Fruit fly (Drosophila melanogaster) whole organism, embryonic: ENCODE results near the gene ppk.
A peak's percentile ranks its signal among the peaks of the same experiment; 100 is the strongest.

Experiments used
- Atf3 ChIP-seq: fragments of 200-800 bp; sonication (Bioruptor generic); optimal IDR thresholded peaks from 3 replicates; lab custom pipeline; 2016; ENCODE audit warnings: missing biosample characterization, missing genetic modification characterization
- Atf6 ChIP-seq: fragments of 200-800 bp; sonication (Bioruptor generic); IDR thresholded peaks from 2 replicates; pipeline ENCODE4 v1.3.6; 2022; ENCODE audit warnings: missing biosample characterization, missing genetic modification characterization
- CG11093 ChIP-seq: fragments of 200-800 bp; sonication (Bioruptor generic); IDR thresholded peaks from 3 replicates; pipeline ENCODE4 v1.3.6; 2022; ENCODE audit warnings: missing biosample characterization, missing genetic modification characterization
- CG12155 ChIP-seq: fragments of 200-800 bp; sonication (Bioruptor generic); optimal IDR thresholded peaks from 3 replicates; lab custom pipeline; 2016; ENCODE audit warnings: missing biosample characterization, missing genetic modification characterization
- CG1233 ChIP-seq: fragments of 200-800 bp; sonication (Bioruptor generic); optimal IDR thresholded peaks from 4 replicates; lab custom pipeline; 2018; ENCODE audit warnings: missing biosample characterization, mild to moderate bottlenecking, missing genetic modification characterization
- CG16863 ChIP-seq: fragments of 200-800 bp; sonication (Bioruptor generic); optimal IDR thresholded peaks from 3 replicates; lab custom pipeline; 2016; ENCODE audit warnings: missing biosample characterization, missing genetic modification characterization
- CG17612 ChIP-seq: fragments of 200-800 bp; sonication (Bioruptor generic); IDR thresholded peaks from 2 replicates; pipeline ENCODE4 v1.3.6; 2022; ENCODE audit warnings: missing biosample characterization, missing genetic modification characterization
- CG18011 ChIP-seq: fragments of 200-800 bp; sonication (Bioruptor generic); optimal IDR thresholded peaks from 2 replicates; lab custom pipeline; 2017; ENCODE audit warnings: missing biosample characterization, missing genetic modification characterization, mild to moderate bottlenecking, moderate library complexity, missing genotype
- CG18619 ChIP-seq: fragments of 200-800 bp; sonication (Bioruptor generic); optimal IDR thresholded peaks from 3 replicates; lab custom pipeline; 2017; ENCODE audit warnings: missing biosample characterization, mild to moderate bottlenecking, missing genetic modification characterization
- CG30403 ChIP-seq: fragments of 200-800 bp; sonication (Bioruptor generic); optimal IDR thresholded peaks from 3 replicates; lab custom pipeline; 2016; ENCODE audit warnings: missing biosample characterization, missing genetic modification characterization
- CG3065 ChIP-seq: fragments of 200-800 bp; sonication (Bioruptor generic); optimal IDR thresholded peaks from 2 replicates; lab custom pipeline; 2016; ENCODE audit warnings: missing biosample characterization, missing genetic modification characterization
- CG31441 ChIP-seq: fragments of 200-800 bp; sonication (Bioruptor generic); IDR thresholded peaks from 2 replicates; pipeline ENCODE4 v1.3.6; 2022; ENCODE audit warnings: missing biosample characterization, missing genetic modification characterization
- CG32767 ChIP-seq: fragments of 200-800 bp; sonication (Bioruptor generic); IDR thresholded peaks from 2 replicates; pipeline ENCODE4 v1.3.6; 2022; ENCODE audit warnings: missing biosample characterization, missing genetic modification characterization
- CG8359 ChIP-seq: fragments of 200-800 bp; sonication (Bioruptor generic); optimal IDR thresholded peaks from 2 replicates; lab custom pipeline; 2017; ENCODE audit warnings: missing biosample characterization, mild to moderate bottlenecking, missing genetic modification characterization, borderline replicate concordance
- CG9215 ChIP-seq: fragments of 200-800 bp; sonication (Bioruptor generic); IDR thresholded peaks from 2 replicates; pipeline ENCODE4 v1.3.6; 2022; ENCODE audit warnings: missing biosample characterization, missing genetic modification characterization
- D ChIP-seq, 2 experiments: fragments of 200-800 bp in 1 of 2; fragments of >200 bp in 1 of 2; sonication (Bioruptor generic) in 1 of 2; optimal IDR thresholded peaks; 2 replicates in 1 of 2; 3 replicates in 1 of 2; lab custom pipeline; 2017; ENCODE audit warnings: mild to moderate bottlenecking in 1 of 2, missing biosample characterization in 1 of 2, missing genetic modification characterization in 1 of 2, missing genetic modification reagents in 1 of 2
- D19A ChIP-seq: fragments of 200-800 bp; optimal IDR thresholded peaks from 3 replicates; lab custom pipeline; 2019; ENCODE audit warnings: missing biosample characterization, mild to moderate bottlenecking, missing genetic modification characterization, moderate library complexity
- Elba2 ChIP-seq: fragments of 200-800 bp; sonication (Bioruptor generic); optimal IDR thresholded peaks from 3 replicates; lab custom pipeline; 2016; ENCODE audit warnings: missing biosample characterization, missing genetic modification characterization
- Fer3 ChIP-seq: fragments of 200-800 bp; sonication (Bioruptor generic); optimal IDR thresholded peaks from 2 replicates; lab custom pipeline; 2018; ENCODE audit warnings: missing biosample characterization, mild to moderate bottlenecking, missing genetic modification characterization, moderate library complexity
- HHEX ChIP-seq: fragments of 200-800 bp; sonication (Bioruptor generic); optimal IDR thresholded peaks from 3 replicates; lab custom pipeline; 2017; ENCODE audit warnings: missing biosample characterization, mild to moderate bottlenecking, missing genetic modification characterization, missing genetic modification reagents
- MTF-1 ChIP-seq: fragments of 200-800 bp; sonication (Bioruptor generic); optimal IDR thresholded peaks from 2 replicates; lab custom pipeline; 2018; ENCODE audit warnings: missing biosample characterization, mild to moderate bottlenecking, missing genetic modification characterization, borderline replicate concordance
- NFAT ChIP-seq: fragments of 200-800 bp; sonication (Bioruptor generic); IDR thresholded peaks from 2 replicates; pipeline ENCODE4 v1.3.6; 2022; ENCODE audit warnings: missing biosample characterization, missing genetic modification characterization
- Neu2 ChIP-seq: fragments of 200-800 bp; sonication (Bioruptor generic); optimal IDR thresholded peaks from 3 replicates; lab custom pipeline; 2016; ENCODE audit warnings: missing biosample characterization, missing genetic modification characterization, borderline replicate concordance
- PHDP ChIP-seq: fragments of 200-800 bp; sonication (Bioruptor generic); optimal IDR thresholded peaks from 3 replicates; lab custom pipeline; 2018; ENCODE audit warnings: missing biosample characterization, mild to moderate bottlenecking, missing genetic modification characterization, moderate library complexity
- Ravus ChIP-seq: fragments of 200-800 bp; sonication (Bioruptor generic); IDR thresholded peaks from 2 replicates; pipeline ENCODE4 v1.3.6; 2022; ENCODE audit warnings: missing biosample characterization, missing genetic modification characterization
- Stat92E ChIP-seq, 3 experiments: fragments of >200 bp in 2 of 3; fragments of 200-800 bp in 1 of 3; sonication (Bioruptor generic) in 1 of 3; optimal IDR thresholded peaks; 2 replicates each; lab custom pipeline; 2017 to 2019; ENCODE audit warnings: missing biosample characterization in 3 of 3, missing genetic modification characterization in 3 of 3, mild to moderate bottlenecking in 1 of 3, moderate library complexity in 1 of 3
- TFAM ChIP-seq: fragments of 200-800 bp; sonication (Bioruptor generic); optimal IDR thresholded peaks from 2 replicates; lab custom pipeline; 2017; ENCODE audit warnings: missing biosample characterization, missing genetic modification characterization, inconsistent platforms
- ase ChIP-seq: fragments of 200-800 bp; sonication (Bioruptor generic); IDR thresholded peaks from 3 replicates; pipeline ENCODE4 v1.3.6; 2022; ENCODE audit warnings: missing biosample characterization, missing genetic modification characterization
- az2 ChIP-seq: fragments of 200-800 bp; sonication (Bioruptor generic); optimal IDR thresholded peaks from 3 replicates; lab custom pipeline; 2016; ENCODE audit warnings: missing biosample characterization, missing genetic modification characterization
- chinmo ChIP-seq: fragments of 200-800 bp; sonication (Bioruptor generic); IDR thresholded peaks from 4 replicates; pipeline ENCODE4 v1.3.6; 2022; ENCODE audit warnings: missing biosample characterization, missing genetic modification characterization; ENCODE audit not compliant: partially characterized antibody
- ewg ChIP-seq: fragments of 200-800 bp; sonication (Bioruptor generic); optimal IDR thresholded peaks from 3 replicates; lab custom pipeline; 2017; ENCODE audit warnings: mild to moderate bottlenecking, missing biosample characterization, missing genetic modification reagents, missing genetic modification characterization
- fd3F ChIP-seq: fragments of 200-800 bp; sonication (Bioruptor generic); optimal IDR thresholded peaks from 2 replicates; lab custom pipeline; 2018; ENCODE audit warnings: missing biosample characterization, mild to moderate bottlenecking, missing genetic modification characterization, moderate library complexity
- fru ChIP-seq: fragments of >200 bp; optimal IDR thresholded peaks from 2 replicates; lab custom pipeline; 2017
- gem ChIP-seq: fragments of 200-800 bp; sonication (Bioruptor generic); optimal IDR thresholded peaks from 2 replicates; lab custom pipeline; 2019; ENCODE audit warnings: missing biosample characterization, mild to moderate bottlenecking, missing genetic modification characterization, moderate library complexity
- jigr1 ChIP-seq: fragments of 200-800 bp; sonication (Bioruptor generic); IDR thresholded peaks from 3 replicates; pipeline ENCODE4 v1.3.6; 2022; ENCODE audit warnings: missing biosample characterization, missing genetic modification characterization
- jing ChIP-seq: fragments of 200-800 bp; sonication (Bioruptor generic); optimal IDR thresholded peaks from 2 replicates; lab custom pipeline; 2018; ENCODE audit warnings: missing biosample characterization, mild to moderate bottlenecking, missing genetic modification characterization
- jumu ChIP-seq: fragments of 200-800 bp; sonication (Bioruptor generic); optimal IDR thresholded peaks from 3 replicates; lab custom pipeline; 2016; ENCODE audit warnings: missing biosample characterization, missing genetic modification characterization
- lmd ChIP-seq: fragments of 200-800 bp; sonication (Bioruptor generic); IDR thresholded peaks from 2 replicates; pipeline ENCODE4 v1.3.6; 2022; ENCODE audit warnings: missing biosample characterization, missing genetic modification characterization
- mld ChIP-seq: fragments of 200-800 bp; sonication (Bioruptor generic); IDR thresholded peaks from 3 replicates; pipeline ENCODE4 v1.3.6; 2022; ENCODE audit warnings: missing biosample characterization, missing genetic modification characterization; ENCODE audit not compliant: partially characterized antibody
- nom ChIP-seq: fragments of 200-800 bp; sonication (Bioruptor generic); optimal IDR thresholded peaks from 2 replicates; lab custom pipeline; 2017; ENCODE audit warnings: missing biosample characterization, missing genetic modification characterization, mild to moderate bottlenecking, moderate library complexity, missing genetic modification reagents
- rib ChIP-seq: fragments of 200-800 bp; sonication (Bioruptor generic); IDR thresholded peaks from 2 replicates; pipeline ENCODE4 v1.3.6; 2022; ENCODE audit warnings: missing biosample characterization, missing genetic modification characterization
- ro ChIP-seq: fragments of 200-800 bp; sonication (Bioruptor generic); IDR thresholded peaks from 2 replicates; pipeline ENCODE4 v1.3.6; 2022; ENCODE audit warnings: missing biosample characterization, missing genetic modification characterization
- sens-2 ChIP-seq: fragments of 200-800 bp; sonication (Bioruptor generic); IDR thresholded peaks from 2 replicates; pipeline ENCODE4 v1.3.6; 2022; ENCODE audit warnings: missing biosample characterization, missing genetic modification characterization
- shn ChIP-seq: fragments of 200-800 bp; sonication (Bioruptor generic); optimal IDR thresholded peaks from 3 replicates; lab custom pipeline; 2016; ENCODE audit warnings: missing biosample characterization, missing genetic modification characterization
- sob ChIP-seq: fragments of 200-800 bp; sonication (Bioruptor generic); IDR thresholded peaks from 2 replicates; pipeline ENCODE4 v1.3.6; 2022; ENCODE audit warnings: missing biosample characterization, missing genetic modification characterization
- tna ChIP-seq: fragments of 200-800 bp; sonication (Bioruptor generic); IDR thresholded peaks from 2 replicates; pipeline ENCODE4 v1.3.6; 2022; ENCODE audit warnings: missing biosample characterization, missing genetic modification characterization; ENCODE audit not compliant: partially characterized antibody
- vnd ChIP-seq: fragments of 200-800 bp; sonication (Bioruptor generic); IDR thresholded peaks from 3 replicates; pipeline ENCODE4 v1.3.6; 2022; ENCODE audit warnings: missing biosample characterization, missing genetic modification characterization; ENCODE audit not compliant: partially characterized antibody
- zfh2 ChIP-seq: fragments of 200-800 bp; sonication (Bioruptor generic); optimal IDR thresholded peaks from 2 replicates; lab custom pipeline; 2016; ENCODE audit warnings: missing biosample characterization, missing genetic modification characterization

The ppk gene

DNA sequence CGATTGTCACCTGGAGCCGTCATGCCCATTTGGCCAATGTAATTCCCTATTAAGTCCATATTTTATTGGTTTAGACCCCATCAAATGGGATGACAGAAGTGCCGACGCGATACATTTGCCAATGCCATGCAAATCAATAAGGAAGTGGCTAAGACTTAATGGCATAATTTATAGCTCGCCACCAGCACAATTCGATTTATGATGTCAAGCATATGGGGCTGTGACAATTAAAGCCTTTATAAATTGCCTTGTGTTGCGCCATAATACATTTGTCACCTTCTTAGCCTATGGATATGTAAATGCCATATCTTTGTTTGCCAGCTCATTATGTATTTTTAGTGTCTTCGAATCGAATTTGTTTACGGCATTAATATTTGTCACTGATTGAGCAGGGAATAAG is 7.7 kb downstream of the ppk start (continued):
- peak; percentile 64; the same call in 1 of the 4 replicates for TF ChIP-seq chinmo (GFP tag; lab: Robert Waterston, UW)
- TF ChIP-seq tna (GFP tag; lab: Robert Waterston, UW), result no peak
- TF ChIP-seq CG18011 (GFP tag; lab: Kevin White, UChicago), result no peak
- TF ChIP-seq TFAM, result no peak
- TF ChIP-seq nom, result no peak
- no peak for TF ChIP-seq az2 (GFP tag; lab: Kevin White, UChicago)

dm6 chr2L:14372254-14372717 is 8.7 kb downstream of the ppk start:
- TF ChIP-seq HHEX (GFP tag; lab: Kevin White, UChicago) (no peak), mld (GFP tag; lab: Robert Waterston, UW) (no peak), zfh2 (peak; percentile 56), NFAT (GFP tag; lab: Robert Waterston, UW) (no peak), CG1233 (GFP tag; lab: Kevin White, UChicago) (peak; percentile 22), PHDP (tag; lab: Kevin White, UChicago) (peak; percentile 87), MTF-1 (no peak), Atf3 (GFP tag; lab: Kevin White, UChicago) (peak; percentile 49), ro (peak; percentile 42; the same call in 1 of the 2 replicates), CG12155 (GFP tag; lab: Kevin White, UChicago) (peak; percentile 67), CG3065 (no peak), CG31441 (GFP tag; lab: Robert Waterston, UW) (peak; percentile 49), CG8359 (GFP tag; lab: Kevin White, UChicago) (no peak), CG30403 (peak; percentile 73), CG17612 (no peak), ewg (peak; percentile 43), D19A (tag; lab: Kevin White, UChicago) (peak; percentile 77), CG32767 (GFP tag; lab: Robert Waterston, UW) (peak; percentile 72), sob (GFP tag; lab: Robert Waterston, UW) (peak; percentile 89), ase (peak; percentile 53; the same call in 1 of the 3 replicates), Ravus (GFP tag; lab: Robert Waterston, UW) (peak; percentile 46), shn (GFP tag; lab: Kevin White, UChicago) (peak; percentile 31), vnd (GFP tag; lab: Robert Waterston, UW) (no peak), lmd (GFP tag; lab: Robert Waterston, UW) (peak; percentile 85), CG9215 (GFP tag; lab: Robert Waterston, UW) (peak; percentile 33; the same call in 1 of the 2 replicates), Elba2 (no peak), jing (GFP tag; lab: Kevin White, UChicago) (peak; percentile 52), rib (peak; percentile 59), CG16863 (GFP tag; lab: Kevin White, UChicago) (peak; percentile 6), fru (lab: Kevin White, UChicago) (no peak), Neu2 (GFP tag; lab: Kevin White, UChicago) (no peak), Stat92E (GFP tag; optimal IDR thresholded peaks at IDR 0.05; lab: Kevin White, UChicago) (no peak), Fer3 (tag; lab: Kevin White, UChicago) (peak; percentile 43), CG11093 (peak; percentile 41; the same call in 1 of the 3 replicates), jigr1 (0 out of 3 replicates have a peak, but pooled peaks have one; percentile 9), D (optimal IDR thresholded peaks at IDR 0.05; lab: Kevin White, UChicago) (no peak), D (GFP tag; optimal IDR thresholded peaks at IDR 0.05; lab: Kevin White, UChicago) (no peak), Atf6 (GFP tag; lab: Robert Waterston, UW) (peak; percentile 68; the same call in 1 of the 2 replicates), fd3F (GFP tag; lab: Kevin White, UChicago) (peak; percentile 70), CG18619 (GFP tag; lab: Kevin White, UChicago) (peak; percentile 31), jumu (GFP tag; lab: Kevin White, UChicago) (peak; percentile 14), gem (peak; percentile 92), sens-2 (peak; percentile 41; the same call in 1 of the 2 replicates)
